Fruit fly (Drosophila melanogaster): ENCODE measurements around the gene rux.

DNA sequence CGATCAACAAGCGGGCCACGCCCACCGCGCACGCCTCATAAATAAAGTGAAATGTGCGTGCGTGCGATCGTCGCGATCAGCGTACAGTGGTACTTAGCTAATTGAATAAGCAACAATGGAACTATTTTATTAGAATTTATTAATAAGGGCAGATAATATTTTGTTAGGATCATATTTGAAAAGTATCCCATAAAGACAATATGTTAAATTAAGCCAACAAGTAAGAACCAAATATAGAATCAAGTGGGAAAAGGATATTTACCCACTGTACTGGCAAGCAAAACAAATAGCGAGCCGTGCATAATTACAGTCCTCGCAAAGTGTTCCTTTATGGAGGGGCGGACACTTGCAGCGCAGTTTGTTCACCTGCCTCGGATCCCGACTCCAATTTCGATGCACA, 15.5 kb downstream of the rux start:
- TF ChIP-seq CG17612 (GFP tag; IDR thresholded peaks at IDR 0.05) (no peak), CG15269 (tag; optimal IDR thresholded peaks at IDR 0.05) (no peak), CG14965 (GFP tag; optimal IDR thresholded peaks at IDR 0.05; ENCODE audit: borderline replicate concordance) (no peak)

Data from whole organism, embryonic.